Fruit fly (Drosophila melanogaster) whole organism, embryonic: ENCODE data around the gene CG43672.
A peak's percentile ranks its signal among the peaks of the same experiment; 100 is the strongest.

Experiments used
- CG10462 ChIP-seq: fragments of 200-800 bp; sonication (Bioruptor generic); optimal IDR thresholded peaks from 2 replicates; lab custom pipeline; 2016; ENCODE audit warnings: missing biosample characterization, missing genetic modification characterization
- CG11504 ChIP-seq: fragments of 200-800 bp; sonication (Bioruptor generic); optimal IDR thresholded peaks from 3 replicates; lab custom pipeline; 2019; ENCODE audit warnings: missing biosample characterization, mild to moderate bottlenecking, missing genetic modification characterization, moderate library complexity
- CG11696 ChIP-seq: fragments of 200-800 bp; sonication (Bioruptor generic); IDR thresholded peaks from 2 replicates; pipeline ENCODE4 v1.3.6; 2022; ENCODE audit warnings: missing biosample characterization, missing genetic modification characterization
- CG12155 ChIP-seq: fragments of 200-800 bp; sonication (Bioruptor generic); optimal IDR thresholded peaks from 3 replicates; lab custom pipeline; 2016; ENCODE audit warnings: missing biosample characterization, missing genetic modification characterization
- CG13287 ChIP-seq: fragments of 200-800 bp; sonication (Bioruptor generic); IDR thresholded peaks from 2 replicates; pipeline ENCODE4 v1.3.6; 2022; ENCODE audit warnings: missing biosample characterization, missing genetic modification characterization; ENCODE audit not compliant: partially characterized antibody
- CG1603 ChIP-seq: fragments of 200-800 bp; sonication (Bioruptor generic); optimal IDR thresholded peaks from 2 replicates; lab custom pipeline; 2019; ENCODE audit warnings: missing biosample characterization, mild to moderate bottlenecking, missing genetic modification characterization, moderate library complexity
- CG17186 ChIP-seq: fragments of 200-800 bp; sonication (Bioruptor generic); optimal IDR thresholded peaks from 3 replicates; lab custom pipeline; 2017; ENCODE audit warnings: missing biosample characterization, missing genetic modification reagents, missing genetic modification characterization
- CG17568 ChIP-seq: fragments of 200-800 bp; sonication (Bioruptor generic); optimal IDR thresholded peaks from 2 replicates; lab custom pipeline; 2018; ENCODE audit warnings: missing biosample characterization, mild to moderate bottlenecking, missing genetic modification characterization, moderate library complexity
- CG2202 ChIP-seq: fragments of 200-800 bp; sonication (Bioruptor generic); optimal IDR thresholded peaks from 2 replicates; lab custom pipeline; 2018; ENCODE audit warnings: missing biosample characterization, mild to moderate bottlenecking, missing genetic modification characterization
- CG31365 ChIP-seq: fragments of 200-800 bp; sonication (Bioruptor generic); optimal IDR thresholded peaks from 2 replicates; lab custom pipeline; 2018; ENCODE audit warnings: missing biosample characterization, mild to moderate bottlenecking, missing genetic modification characterization
- CG33557 ChIP-seq: fragments of 200-800 bp; sonication (Bioruptor generic); optimal IDR thresholded peaks from 2 replicates; lab custom pipeline; 2019; ENCODE audit warnings: missing biosample characterization, mild to moderate bottlenecking, missing genetic modification characterization, moderate library complexity
- CG43689 ChIP-seq: fragments of 200-800 bp; sonication (Bioruptor generic); IDR thresholded peaks from 2 replicates; pipeline ENCODE4 v1.3.6; 2022; ENCODE audit warnings: missing biosample characterization, missing genetic modification characterization
- CG4617 ChIP-seq: fragments of 200-800 bp; sonication (Bioruptor generic); optimal IDR thresholded peaks from 3 replicates; lab custom pipeline; 2016; ENCODE audit warnings: missing biosample characterization, missing genetic modification characterization, borderline replicate concordance
- CG6254 ChIP-seq: fragments of 200-800 bp; sonication (Bioruptor generic); optimal IDR thresholded peaks from 3 replicates; lab custom pipeline; 2017; ENCODE audit warnings: mild to moderate bottlenecking, missing biosample characterization, missing genetic modification reagents, missing genetic modification characterization
- CG7372 ChIP-seq: fragments of 200-800 bp; sonication (Bioruptor generic); IDR thresholded peaks from 2 replicates; pipeline ENCODE4 v1.3.6; 2022; ENCODE audit warnings: missing biosample characterization, missing genetic modification characterization
- Dll ChIP-seq: fragments of 200-800 bp; sonication (Bioruptor generic); IDR thresholded peaks from 4 replicates; pipeline ENCODE4 v1.3.6; 2022; ENCODE audit warnings: missing biosample characterization, missing genetic modification characterization; ENCODE audit not compliant: partially characterized antibody
- E2f1 ChIP-seq: fragments of 200-800 bp; sonication (Bioruptor generic); IDR thresholded peaks from 2 replicates; pipeline ENCODE4 v1.3.6; 2022; ENCODE audit warnings: missing biosample characterization, missing genetic modification characterization
- Gsc ChIP-seq: fragments of 200-800 bp; sonication (Bioruptor generic); IDR thresholded peaks from 2 replicates; pipeline ENCODE4 v1.3.6; 2022; ENCODE audit warnings: missing biosample characterization, missing genetic modification characterization
- H15 ChIP-seq: fragments of 200-800 bp; sonication (Bioruptor generic); IDR thresholded peaks from 3 replicates; pipeline ENCODE4 v1.3.6; 2022; ENCODE audit warnings: missing biosample characterization, missing genetic modification characterization
- Hsf ChIP-seq: fragments of 200-800 bp; sonication (Bioruptor generic); optimal IDR thresholded peaks from 3 replicates; lab custom pipeline; 2016; ENCODE audit warnings: missing biosample characterization, missing genetic modification characterization
- MBD-R2 ChIP-seq: fragments of 200-800 bp; sonication (Bioruptor generic); IDR thresholded peaks from 2 replicates; pipeline ENCODE4 v1.3.6; 2022; ENCODE audit warnings: missing biosample characterization, missing genetic modification characterization
- MESR4 ChIP-seq: fragments of 200-800 bp; sonication (Bioruptor generic); optimal IDR thresholded peaks from 2 replicates; lab custom pipeline; 2018; ENCODE audit warnings: missing biosample characterization, mild to moderate bottlenecking, missing genetic modification characterization, moderate library complexity
- Opbp ChIP-seq: fragments of 200-800 bp; sonication (Bioruptor generic); IDR thresholded peaks from 3 replicates; pipeline ENCODE4 v1.3.6; 2022; ENCODE audit warnings: missing biosample characterization, missing genetic modification characterization; ENCODE audit not compliant: partially characterized antibody
- PHDP ChIP-seq: fragments of 200-800 bp; sonication (Bioruptor generic); optimal IDR thresholded peaks from 3 replicates; lab custom pipeline; 2018; ENCODE audit warnings: missing biosample characterization, mild to moderate bottlenecking, missing genetic modification characterization, moderate library complexity
- Pdp1 ChIP-seq, 2 experiments: fragments of 200-800 bp; sonication (Bioruptor generic); optimal IDR thresholded peaks; 3 replicates each; lab custom pipeline; 2016; ENCODE audit warnings: missing biosample characterization in 2 of 2, missing genetic modification characterization in 2 of 2, mild to moderate bottlenecking in 1 of 2, moderate library complexity in 1 of 2
- Scr ChIP-seq: fragments of 200-800 bp; sonication (Bioruptor generic); IDR thresholded peaks from 2 replicates; pipeline ENCODE4 v1.3.6; 2022; ENCODE audit warnings: missing biosample characterization, missing genetic modification characterization; ENCODE audit not compliant: partially characterized antibody
- Sry-δ ChIP-seq: fragments of 200-800 bp; sonication (Bioruptor generic); optimal IDR thresholded peaks from 2 replicates; lab custom pipeline; 2016; ENCODE audit warnings: missing biosample characterization, missing genetic modification characterization
- az2 ChIP-seq: fragments of 200-800 bp; sonication (Bioruptor generic); optimal IDR thresholded peaks from 3 replicates; lab custom pipeline; 2016; ENCODE audit warnings: missing biosample characterization, missing genetic modification characterization
- bbx ChIP-seq: fragments of 200-800 bp; sonication (Bioruptor generic); IDR thresholded peaks from 2 replicates; pipeline ENCODE4 v1.3.6; 2022; ENCODE audit warnings: missing biosample characterization, missing genetic modification characterization; ENCODE audit not compliant: partially characterized antibody
- bcd ChIP-seq: fragments of 200-800 bp; sonication (Bioruptor generic); optimal IDR thresholded peaks from 2 replicates; lab custom pipeline; 2017; ENCODE audit warnings: missing biosample characterization, mild to moderate bottlenecking, missing genetic modification characterization
- fd3F ChIP-seq: fragments of 200-800 bp; sonication (Bioruptor generic); optimal IDR thresholded peaks from 2 replicates; lab custom pipeline; 2018; ENCODE audit warnings: missing biosample characterization, mild to moderate bottlenecking, missing genetic modification characterization, moderate library complexity
- gcm ChIP-seq: fragments of 200-800 bp; sonication (Bioruptor generic); optimal IDR thresholded peaks from 2 replicates; lab custom pipeline; 2019; ENCODE audit warnings: missing biosample characterization, mild to moderate bottlenecking, missing genetic modification characterization, moderate library complexity
- gfzf ChIP-seq: fragments of 200-800 bp; sonication (Bioruptor generic); optimal IDR thresholded peaks from 2 replicates; lab custom pipeline; 2016; ENCODE audit warnings: missing biosample characterization, mild to moderate bottlenecking, missing genetic modification characterization, moderate library complexity
- gsb ChIP-seq: fragments of 200-800 bp; sonication (Bioruptor generic); IDR thresholded peaks from 2 replicates; pipeline ENCODE4 v1.3.6; 2022; ENCODE audit warnings: missing biosample characterization, missing genetic modification characterization
- ham ChIP-seq: fragments of 200-800 bp; sonication (Bioruptor generic); IDR thresholded peaks from 2 replicates; pipeline ENCODE4 v1.3.6; 2022; ENCODE audit warnings: missing biosample characterization, missing genetic modification characterization
- hth ChIP-seq: fragments of >200 bp; optimal IDR thresholded peaks from 2 replicates; lab custom pipeline; 2017; ENCODE audit warnings: inconsistent platforms
- inv ChIP-seq: fragments of 200-800 bp; sonication (Bioruptor generic); IDR thresholded peaks from 2 replicates; pipeline ENCODE4 v1.3.6; 2022; ENCODE audit warnings: missing biosample characterization, missing genetic modification characterization; ENCODE audit not compliant: partially characterized antibody
- jigr1 ChIP-seq: fragments of 200-800 bp; sonication (Bioruptor generic); IDR thresholded peaks from 3 replicates; pipeline ENCODE4 v1.3.6; 2022; ENCODE audit warnings: missing biosample characterization, missing genetic modification characterization
- kni ChIP-seq: fragments of 200-800 bp; sonication (Bioruptor generic); optimal IDR thresholded peaks from 3 replicates; lab custom pipeline; 2017; ENCODE audit warnings: mild to moderate bottlenecking, missing biosample characterization, missing genetic modification reagents, missing genetic modification characterization
- slou ChIP-seq: fragments of 200-800 bp; sonication (Bioruptor generic); optimal IDR thresholded peaks from 3 replicates; lab custom pipeline; 2016; ENCODE audit warnings: missing biosample characterization, missing genetic modification characterization
- so ChIP-seq: fragments of 200-800 bp; sonication (Bioruptor generic); IDR thresholded peaks from 3 replicates; pipeline ENCODE4 v1.3.6; 2022; ENCODE audit warnings: missing biosample characterization, missing genetic modification characterization
- sob ChIP-seq: fragments of 200-800 bp; sonication (Bioruptor generic); IDR thresholded peaks from 2 replicates; pipeline ENCODE4 v1.3.6; 2022; ENCODE audit warnings: missing biosample characterization, missing genetic modification characterization
- tin ChIP-seq: fragments of 200-800 bp; sonication (Bioruptor generic); optimal IDR thresholded peaks from 3 replicates; lab custom pipeline; 2016; ENCODE audit warnings: missing biosample characterization, missing genetic modification characterization
- tna ChIP-seq: fragments of 200-800 bp; sonication (Bioruptor generic); IDR thresholded peaks from 2 replicates; pipeline ENCODE4 v1.3.6; 2022; ENCODE audit warnings: missing biosample characterization, missing genetic modification characterization; ENCODE audit not compliant: partially characterized antibody

CG43672 gene

DNA sequence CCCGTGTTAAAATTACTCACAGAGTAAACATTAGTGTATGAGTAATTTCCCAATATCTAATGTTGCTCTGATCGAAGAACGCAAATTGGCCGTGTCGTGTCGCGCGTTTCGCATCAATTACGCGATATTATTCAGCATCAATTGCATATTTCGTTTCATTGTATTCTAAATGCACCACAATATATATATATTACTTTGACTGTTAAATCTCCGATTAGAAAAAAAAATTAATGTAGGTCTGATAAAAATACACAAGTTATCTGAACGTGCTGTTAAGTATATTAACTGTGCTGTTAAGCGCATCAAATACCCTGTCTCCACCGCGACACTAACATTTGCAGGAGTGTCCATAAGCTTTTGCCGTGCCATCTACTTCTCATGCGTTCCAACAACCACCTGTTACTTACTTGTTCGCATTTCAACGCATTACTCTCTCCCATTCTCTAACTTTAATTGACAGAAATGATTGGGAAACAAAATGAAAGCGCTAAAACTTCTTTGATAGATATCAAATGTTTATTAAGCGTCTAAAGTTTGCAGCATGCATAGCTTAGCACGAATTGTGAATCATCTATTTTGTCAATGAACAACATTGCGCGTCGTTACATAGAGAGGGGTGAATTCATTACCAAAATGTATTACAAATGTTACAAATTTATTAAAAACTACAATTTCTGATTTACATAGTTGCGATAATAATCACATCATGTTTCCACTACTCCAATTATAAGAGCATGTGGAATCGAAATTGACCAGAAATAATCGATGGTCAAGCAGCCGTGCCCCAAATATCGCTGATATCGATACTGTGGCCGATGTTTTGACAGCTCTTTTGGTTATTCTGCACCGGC, 12.1 kb upstream of the CG43672 start, which contains the start of the genes Graf and mRpL3 (continued):
- TF ChIP-seq CG17186 (GFP tag; lab: Kevin White, UChicago) (peak; percentile 99), CG6254 (GFP tag; lab: Kevin White, UChicago) (no peak), CG17568 (GFP tag; lab: Kevin White, UChicago) (no peak), PHDP (tag; lab: Kevin White, UChicago) (no peak), kni (GFP tag; lab: Kevin White, UChicago) (no peak), hth (lab: Kevin White, UChicago) (no peak), CG33557 (no peak), bbx (GFP tag; lab: Robert Waterston, UW) (peak; percentile 96), gsb (no peak), CG11696 (no peak), CG4617 (GFP tag; lab: Kevin White, UChicago) (no peak), so (GFP tag; lab: Robert Waterston, UW) (no peak), CG2202 (tag; lab: Kevin White, UChicago) (no peak), Sry-δ (peak; percentile 68), ham (GFP tag; lab: Robert Waterston, UW) (no peak), gcm (no peak), E2f1 (GFP tag; lab: Robert Waterston, UW) (no peak), tin (GFP tag; lab: Kevin White, UChicago) (no peak), tna (peak; percentile 93), Opbp (GFP tag; lab: Robert Waterston, UW) (peak; percentile 94), slou (GFP tag; lab: Kevin White, UChicago) (no peak), jigr1 (no peak), CG31365 (tag; lab: Kevin White, UChicago) (no peak), Gsc (GFP tag; lab: Robert Waterston, UW) (no peak), CG43689 (GFP tag; lab: Robert Waterston, UW) (no peak), CG12155 (GFP tag; lab: Kevin White, UChicago) (no peak), fd3F (GFP tag; lab: Kevin White, UChicago) (no peak), Hsf (GFP tag; lab: Kevin White, UChicago) (peak; percentile 20), CG1603 (tag; lab: Kevin White, UChicago) (peak; percentile 33), H15 (GFP tag; lab: Robert Waterston, UW) (no peak), sob (no peak), az2 (GFP tag; lab: Kevin White, UChicago) (no peak), CG7372 (GFP tag; lab: Robert Waterston, UW) (no peak), gfzf (GFP tag; lab: Kevin White, UChicago) (peak; percentile 35), bcd (GFP tag; lab: Kevin White, UChicago) (no peak)

- TF ChIP-seq CG11504 (tag; lab: Kevin White, UChicago) (no peak), Pdp1 (GFP tag; optimal IDR thresholded peaks at IDR 0.05; lab: Kevin White, UChicago) (peak in 1 of 2 experiments; percentile 87), Scr (GFP tag; lab: Robert Waterston, UW) (peak; percentile 32; the same call in 1 of the 2 replicates), MESR4 (GFP tag; lab: Kevin White, UChicago) (peak; percentile 53), MBD-R2 (GFP tag; lab: Robert Waterston, UW) (peak; percentile 46), inv (0 out of 2 replicates have a peak, but pooled peaks have one; percentile 4), CG13287 (peak; percentile 11; the same call in 1 of the 2 replicates), CG10462 (GFP tag; lab: Kevin White, UChicago) (no peak), Dll (GFP tag; lab: Robert Waterston, UW) (peak; percentile 55; the same call in 3 of the 4 replicates)
Measured at dm6 chrX:15761298-15761640, 11.5 kb upstream of the CG43672 start.
